Fruit fly (Drosophila melanogaster) whole organism, embryonic: ENCODE data around the gene CG31431.

Source experiments
- Bteb2 ChIP-seq: fragments of 200-800 bp; sonication (Bioruptor generic); optimal IDR thresholded peaks from 2 replicates; lab custom pipeline; 2016; ENCODE audit warnings: missing biosample characterization, missing genetic modification characterization
- CG12299 ChIP-seq: fragments of 200-800 bp; sonication (Bioruptor generic); optimal IDR thresholded peaks from 2 replicates; lab custom pipeline; 2018; ENCODE audit warnings: missing biosample characterization, mild to moderate bottlenecking, missing genetic modification characterization
- CG12391 ChIP-seq: fragments of 200-800 bp; sonication (Bioruptor generic); optimal IDR thresholded peaks from 3 replicates; lab custom pipeline; 2018; ENCODE audit warnings: missing biosample characterization, mild to moderate bottlenecking, missing genetic modification characterization, moderate library complexity
- CG14667 ChIP-seq: fragments of 200-800 bp; sonication (Bioruptor generic); IDR thresholded peaks from 2 replicates; pipeline ENCODE4 v1.3.6; 2022; ENCODE audit warnings: missing biosample characterization, missing genetic modification characterization
- CG17802 ChIP-seq: fragments of 200-800 bp; sonication (Bioruptor generic); optimal IDR thresholded peaks from 2 replicates; lab custom pipeline; 2018; ENCODE audit warnings: missing biosample characterization, mild to moderate bottlenecking, missing genetic modification characterization, moderate library complexity
- CG18599 ChIP-seq: fragments of 200-800 bp; sonication (Bioruptor generic); optimal IDR thresholded peaks from 3 replicates; lab custom pipeline; 2017; ENCODE audit warnings: missing biosample characterization, missing genetic modification characterization, mild to moderate bottlenecking, moderate library complexity, missing genetic modification reagents
- CG2120 ChIP-seq: fragments of 200-800 bp; sonication (Bioruptor generic); optimal IDR thresholded peaks from 3 replicates; lab custom pipeline; 2016; ENCODE audit warnings: missing biosample characterization, missing genetic modification characterization
- CG2712 ChIP-seq: fragments of 200-800 bp; optimal IDR thresholded peaks from 3 replicates; lab custom pipeline; 2019; ENCODE audit warnings: missing biosample characterization, mild to moderate bottlenecking, missing genetic modification characterization, moderate library complexity
- CG4328 ChIP-seq: fragments of 200-800 bp; sonication (Bioruptor generic); optimal IDR thresholded peaks from 3 replicates; lab custom pipeline; 2017; ENCODE audit warnings: missing biosample characterization, missing genetic modification reagents, missing genetic modification characterization
- CG4360 ChIP-seq: fragments of 200-800 bp; sonication (Bioruptor generic); IDR thresholded peaks from 2 replicates; pipeline ENCODE4 v1.3.6; 2022; ENCODE audit warnings: missing biosample characterization, missing genetic modification characterization
- CG4730 ChIP-seq: fragments of 200-800 bp; sonication (Bioruptor generic); IDR thresholded peaks from 2 replicates; pipeline ENCODE4 v1.3.6; 2022; ENCODE audit warnings: missing biosample characterization, missing genetic modification characterization
- CG5953 ChIP-seq: fragments of 200-800 bp; sonication (Bioruptor generic); IDR thresholded peaks from 2 replicates; pipeline ENCODE4 v1.3.6; 2022; ENCODE audit warnings: missing biosample characterization, missing genetic modification characterization
- CG6813 ChIP-seq: fragments of 200-800 bp; sonication (Bioruptor generic); optimal IDR thresholded peaks from 2 replicates; lab custom pipeline; 2017; ENCODE audit warnings: missing biosample characterization, missing genetic modification characterization, mild to moderate bottlenecking, moderate library complexity, missing genetic modification reagents
- CG7745 ChIP-seq: fragments of 200-800 bp; sonication (Bioruptor generic); optimal IDR thresholded peaks from 2 replicates; lab custom pipeline; 2018; ENCODE audit warnings: missing biosample characterization, mild to moderate bottlenecking, missing genetic modification characterization, moderate library complexity
- CG7786 ChIP-seq: fragments of 200-800 bp; sonication (Bioruptor generic); optimal IDR thresholded peaks from 2 replicates; lab custom pipeline; 2016; ENCODE audit warnings: missing biosample characterization, missing genetic modification characterization
- CG8281 ChIP-seq: fragments of 200-800 bp; sonication (Bioruptor generic); optimal IDR thresholded peaks from 2 replicates; lab custom pipeline; 2018; ENCODE audit warnings: missing biosample characterization, mild to moderate bottlenecking, missing genetic modification characterization, moderate library complexity
- CG9609 ChIP-seq: fragments of 200-800 bp; sonication (Bioruptor generic); optimal IDR thresholded peaks from 3 replicates; lab custom pipeline; 2016; ENCODE audit warnings: missing biosample characterization, missing genetic modification characterization
- Doc3 ChIP-seq: fragments of 200-800 bp; sonication (Bioruptor generic); IDR thresholded peaks from 3 replicates; pipeline ENCODE4 v1.3.6; 2022; ENCODE audit warnings: missing biosample characterization, missing genetic modification characterization; ENCODE audit not compliant: partially characterized antibody
- Ets97D ChIP-seq: fragments of 200-800 bp; sonication (Bioruptor generic); optimal IDR thresholded peaks from 3 replicates; lab custom pipeline; 2016; ENCODE audit warnings: missing biosample characterization, missing genetic modification characterization
- Hey ChIP-seq: fragments of 200-800 bp; sonication (Bioruptor generic); optimal IDR thresholded peaks from 3 replicates; lab custom pipeline; 2018; ENCODE audit warnings: missing biosample characterization, mild to moderate bottlenecking, missing genetic modification characterization
- HmgD ChIP-seq: fragments of 200-800 bp; sonication (Bioruptor generic); optimal IDR thresholded peaks from 3 replicates; lab custom pipeline; 2016; ENCODE audit warnings: missing biosample characterization, missing genetic modification characterization
- Jarid2 ChIP-seq: fragments of 200-800 bp; sonication (Bioruptor generic); optimal IDR thresholded peaks from 3 replicates; lab custom pipeline; 2017; ENCODE audit warnings: mild to moderate bottlenecking, missing biosample characterization, missing genetic modification reagents, missing genetic modification characterization
- Kr ChIP-seq: fragments of 200-800 bp; sonication (Bioruptor generic); optimal IDR thresholded peaks from 2 replicates; lab custom pipeline; 2017; ENCODE audit warnings: missing biosample characterization, mild to moderate bottlenecking, missing genetic modification characterization
- MTF-1 ChIP-seq: fragments of 200-800 bp; sonication (Bioruptor generic); optimal IDR thresholded peaks from 2 replicates; lab custom pipeline; 2018; ENCODE audit warnings: missing biosample characterization, mild to moderate bottlenecking, missing genetic modification characterization, borderline replicate concordance
- Nf-YC ChIP-seq: fragments of 200-800 bp; optimal IDR thresholded peaks from 3 replicates; lab custom pipeline; 2019; ENCODE audit warnings: missing biosample characterization, mild to moderate bottlenecking, missing genetic modification characterization, moderate library complexity
- Ravus ChIP-seq: fragments of 200-800 bp; sonication (Bioruptor generic); IDR thresholded peaks from 2 replicates; pipeline ENCODE4 v1.3.6; 2022; ENCODE audit warnings: missing biosample characterization, missing genetic modification characterization
- Sox102F ChIP-seq: fragments of 200-800 bp; sonication (Bioruptor generic); optimal IDR thresholded peaks from 2 replicates; lab custom pipeline; 2018; ENCODE audit warnings: missing biosample characterization, mild to moderate bottlenecking, missing genetic modification characterization, moderate library complexity
- Sry-δ ChIP-seq: fragments of 200-800 bp; sonication (Bioruptor generic); optimal IDR thresholded peaks from 2 replicates; lab custom pipeline; 2016; ENCODE audit warnings: missing biosample characterization, missing genetic modification characterization
- amos ChIP-seq: fragments of 200-800 bp; sonication (Bioruptor generic); IDR thresholded peaks from 2 replicates; pipeline ENCODE4 v1.3.6; 2022; ENCODE audit warnings: missing biosample characterization, missing genetic modification characterization; ENCODE audit not compliant: partially characterized antibody
- bbx ChIP-seq: fragments of 200-800 bp; sonication (Bioruptor generic); IDR thresholded peaks from 2 replicates; pipeline ENCODE4 v1.3.6; 2022; ENCODE audit warnings: missing biosample characterization, missing genetic modification characterization; ENCODE audit not compliant: partially characterized antibody
- cwo ChIP-seq: fragments of 200-800 bp; sonication (Bioruptor generic); optimal IDR thresholded peaks from 3 replicates; lab custom pipeline; 2017; ENCODE audit warnings: missing biosample characterization, missing genetic modification characterization, mild to moderate bottlenecking, moderate library complexity, missing genetic modification reagents
- dm ChIP-seq: fragments of 200-800 bp; sonication (Bioruptor generic); optimal IDR thresholded peaks from 3 replicates; lab custom pipeline; 2016; ENCODE audit warnings: missing biosample characterization, missing genetic modification characterization
- dmrt99B ChIP-seq: fragments of 200-800 bp; sonication (Bioruptor generic); optimal IDR thresholded peaks from 2 replicates; lab custom pipeline; 2018; ENCODE audit warnings: missing biosample characterization, mild to moderate bottlenecking, missing genetic modification characterization, moderate library complexity
- emc ChIP-seq: fragments of 200-800 bp; sonication (Bioruptor generic); optimal IDR thresholded peaks from 2 replicates; lab custom pipeline; 2016; ENCODE audit warnings: missing biosample characterization, missing genetic modification characterization
- exex ChIP-seq: fragments of 200-800 bp; sonication (Bioruptor generic); optimal IDR thresholded peaks from 4 replicates; lab custom pipeline; 2018; ENCODE audit warnings: missing biosample characterization, mild to moderate bottlenecking, missing genetic modification characterization, moderate library complexity
- fru ChIP-seq: fragments of >200 bp; optimal IDR thresholded peaks from 2 replicates; lab custom pipeline; 2017
- gce ChIP-seq: fragments of 200-800 bp; sonication (Bioruptor generic); IDR thresholded peaks from 3 replicates; pipeline ENCODE4 v1.3.6; 2022; ENCODE audit warnings: missing biosample characterization, missing genetic modification characterization
- gcm2 ChIP-seq: fragments of 200-800 bp; sonication (Bioruptor generic); optimal IDR thresholded peaks from 2 replicates; lab custom pipeline; 2016; ENCODE audit warnings: missing biosample characterization, missing genetic modification characterization
- ind ChIP-seq: fragments of 200-800 bp; sonication (Bioruptor generic); optimal IDR thresholded peaks from 3 replicates; lab custom pipeline; 2016; ENCODE audit warnings: missing biosample characterization, missing genetic modification characterization
- knrl ChIP-seq: fragments of 200-800 bp; sonication (Bioruptor generic); IDR thresholded peaks from 3 replicates; pipeline ENCODE4 v1.3.6; 2022; ENCODE audit warnings: missing biosample characterization, missing genetic modification characterization; ENCODE audit not compliant: partially characterized antibody
- nerfin-1 ChIP-seq: fragments of 200-800 bp; sonication (Bioruptor generic); optimal IDR thresholded peaks from 3 replicates; lab custom pipeline; 2019; ENCODE audit warnings: missing biosample characterization, mild to moderate bottlenecking, missing genetic modification characterization, moderate library complexity
- peb ChIP-seq: fragments of 200-800 bp; sonication (Bioruptor generic); IDR thresholded peaks from 2 replicates; pipeline ENCODE4 v1.3.6; 2022; ENCODE audit warnings: missing biosample characterization, missing genetic modification characterization
- phol ChIP-seq: fragments of 200-800 bp; sonication (Bioruptor generic); optimal IDR thresholded peaks from 3 replicates; lab custom pipeline; 2018; ENCODE audit warnings: missing biosample characterization, mild to moderate bottlenecking, missing genetic modification characterization, moderate library complexity
- pros ChIP-seq: fragments of 200-800 bp; sonication (Bioruptor generic); optimal IDR thresholded peaks from 3 replicates; lab custom pipeline; 2019; ENCODE audit warnings: missing biosample characterization, mild to moderate bottlenecking, missing genetic modification characterization, moderate library complexity
- ro ChIP-seq: fragments of 200-800 bp; sonication (Bioruptor generic); IDR thresholded peaks from 2 replicates; pipeline ENCODE4 v1.3.6; 2022; ENCODE audit warnings: missing biosample characterization, missing genetic modification characterization
- sens-2 ChIP-seq: fragments of 200-800 bp; sonication (Bioruptor generic); IDR thresholded peaks from 2 replicates; pipeline ENCODE4 v1.3.6; 2022; ENCODE audit warnings: missing biosample characterization, missing genetic modification characterization
- stc ChIP-seq: fragments of 200-800 bp; sonication (Bioruptor generic); IDR thresholded peaks from 2 replicates; pipeline ENCODE4 v1.3.6; 2022; ENCODE audit warnings: missing biosample characterization, missing genetic modification characterization
- tgo ChIP-seq: fragments of 200-800 bp; sonication (Bioruptor generic); IDR thresholded peaks from 3 replicates; pipeline ENCODE4 v1.3.6; 2022; ENCODE audit warnings: missing biosample characterization, missing genetic modification characterization
- vnd ChIP-seq: fragments of 200-800 bp; sonication (Bioruptor generic); IDR thresholded peaks from 3 replicates; pipeline ENCODE4 v1.3.6; 2022; ENCODE audit warnings: missing biosample characterization, missing genetic modification characterization; ENCODE audit not compliant: partially characterized antibody
- zen2 ChIP-seq: fragments of 200-800 bp; sonication (Bioruptor generic); IDR thresholded peaks from 3 replicates; pipeline ENCODE4 v1.3.6; 2022; ENCODE audit warnings: missing biosample characterization, missing genetic modification characterization; ENCODE audit not compliant: partially characterized antibody
- zfh1 ChIP-seq: fragments of 200-800 bp; sonication (Bioruptor generic); IDR thresholded peaks from 3 replicates; pipeline ENCODE4 v1.3.6; 2022; ENCODE audit warnings: missing biosample characterization, missing genetic modification characterization

Gene CG31431

DNA sequence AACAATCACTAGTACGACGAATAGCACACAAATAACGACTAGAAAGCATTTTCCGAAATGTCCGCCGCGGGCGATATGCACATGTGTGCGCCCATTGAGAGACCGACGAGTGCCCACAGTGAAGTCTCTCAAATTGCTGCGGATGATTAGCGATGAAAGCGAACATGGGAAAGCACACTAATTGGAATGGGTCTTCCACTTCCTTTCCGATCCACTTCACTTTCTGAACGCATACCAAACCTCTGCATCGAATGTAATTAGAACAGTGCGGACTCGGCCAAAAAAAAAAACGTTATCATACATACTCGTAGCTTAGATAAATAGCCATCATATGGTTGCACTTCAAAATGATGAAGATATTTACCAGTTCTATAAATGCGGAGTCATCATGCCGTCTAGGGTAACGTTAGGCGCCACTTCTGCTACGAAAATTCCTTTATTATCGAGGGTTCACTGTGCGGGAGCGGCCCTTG, 20.5 kb upstream of the CG31431 start (continued):
- TF ChIP-seq CG14667 (no peak), Kr (GFP tag; lab: Kevin White, UChicago) (no peak), Nf-YC (no peak), Bteb2 (no peak), tgo (GFP tag; lab: Robert Waterston, UW) (no peak), HmgD (GFP tag; lab: Kevin White, UChicago) (no peak), peb (GFP tag; lab: Robert Waterston, UW) (no peak), emc (GFP tag; lab: Kevin White, UChicago) (no peak), fru (no peak), CG5953 (GFP tag; lab: Robert Waterston, UW) (no peak), CG7786 (GFP tag; lab: Kevin White, UChicago) (peak; percentile 23), CG4730 (GFP tag; lab: Robert Waterston, UW) (no peak), Sox102F (GFP tag; lab: Kevin White, UChicago) (peak; percentile 54), CG2120 (GFP tag; lab: Kevin White, UChicago) (peak; percentile 4), zen2 (GFP tag; lab: Robert Waterston, UW) (no peak), gcm2 (GFP tag; lab: Kevin White, UChicago) (no peak), Ets97D (GFP tag; lab: Kevin White, UChicago) (no peak), ind (GFP tag; lab: Kevin White, UChicago) (peak; percentile 8), nerfin-1 (peak; percentile 36), pros (GFP tag; lab: Kevin White, UChicago) (peak; percentile 51), dm (GFP tag; lab: Kevin White, UChicago) (no peak), Sry-δ (GFP tag; lab: Kevin White, UChicago) (no peak), MTF-1 (GFP tag; lab: Kevin White, UChicago) (no peak), CG17802 (tag; lab: Kevin White, UChicago) (no peak), CG2712 (tag; lab: Kevin White, UChicago) (peak; percentile 52), CG8281 (tag; lab: Kevin White, UChicago) (peak; percentile 6), phol (tag; lab: Kevin White, UChicago) (peak; percentile 43), CG4328 (GFP tag; lab: Kevin White, UChicago) (no peak), CG12391 (tag; lab: Kevin White, UChicago) (peak; percentile 61), CG12299 (tag; lab: Kevin White, UChicago) (no peak), dmrt99B (peak; percentile 27), ro (GFP tag; lab: Robert Waterston, UW) (no peak), vnd (no peak), stc (GFP tag; lab: Robert Waterston, UW) (0 out of 2 replicates have a peak, but pooled peaks have one; percentile 45), cwo (GFP tag; lab: Kevin White, UChicago) (peak; percentile 23), CG7745 (tag; lab: Kevin White, UChicago) (no peak), Jarid2 (GFP tag; lab: Kevin White, UChicago) (no peak), bbx (GFP tag; lab: Robert Waterston, UW) (no peak), Doc3 (GFP tag; lab: Robert Waterston, UW) (no peak), knrl (no peak), exex (tag; lab: Kevin White, UChicago) (no peak), CG4360 (GFP tag; lab: Robert Waterston, UW) (no peak), CG9609 (GFP tag; lab: Kevin White, UChicago) (peak; percentile 36), sens-2 (GFP tag; lab: Robert Waterston, UW) (no peak), CG6813 (GFP tag; lab: Kevin White, UChicago) (no peak), gce (no peak), Hey (tag; lab: Kevin White, UChicago) (no peak), zfh1 (no peak), amos (GFP tag; lab: Robert Waterston, UW) (peak; percentile 15; the same call in 1 of the 2 replicates), Ravus (GFP tag; lab: Robert Waterston, UW) (no peak), CG18599 (GFP tag; lab: Kevin White, UChicago) (peak; percentile 17)
